Worm (Caenorhabditis elegans) whole organism, young adult: Measurements from ENCODE around the gene fbxa-54.

ENCODE experiments used
- F33H1.4 ChIP-seq: fragments of 200-800 bp; sonication (Bioruptor generic); IDR thresholded peaks from 2 replicates; pipeline ENCODE4 v1.3.6; 2022; ENCODE audit warnings: missing genetic modification reagents, missing genetic modification characterization, missing compliant biosample characterization
- F52B5.7 ChIP-seq: sonication (generic microtip); optimal IDR thresholded peaks from 2 replicates; lab custom pipeline; 2016; ENCODE audit warnings: mild to moderate bottlenecking, missing genetic modification characterization, missing compliant biosample characterization

DNA sequence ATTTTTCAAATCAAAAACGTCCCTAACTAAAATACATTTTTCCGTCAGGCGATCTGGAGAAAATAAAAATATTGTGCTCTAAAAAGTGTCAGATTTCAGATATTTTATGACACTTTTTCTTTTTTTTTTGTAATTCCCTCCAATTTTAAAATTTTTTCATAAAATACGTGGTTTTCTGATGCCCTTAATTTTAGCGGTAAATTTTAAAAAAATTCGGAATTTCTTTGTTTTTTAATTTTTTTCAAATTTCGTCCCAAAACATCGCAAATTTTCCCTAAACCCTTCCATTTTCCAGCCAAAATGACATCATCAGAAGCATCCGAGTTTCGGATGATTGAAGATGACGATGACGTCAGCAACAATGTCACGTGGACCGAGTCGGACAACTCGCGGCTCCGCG lies 35.4 kb downstream of the fbxa-54 start, which contains the start of gene trp-2:
- TF ChIP-seq F33H1.4 (GFP tag; lab: Robert Waterston, UW) (no peak), F52B5.7 (tag; lab: Kevin White, UChicago) (no peak)
